Fruit fly (Drosophila melanogaster) whole organism, embryonic: ENCODE measurements around the gene Cnep1r2.

ENCODE experiments used
- Adf1 ChIP-seq: fragments of 200-800 bp; sonication (Bioruptor generic); IDR thresholded peaks from 2 replicates; pipeline ENCODE4 v1.3.6; 2022; ENCODE audit warnings: missing biosample characterization, missing genetic modification characterization
- Bgb ChIP-seq: fragments of 200-800 bp; sonication (Bioruptor generic); IDR thresholded peaks from 2 replicates; pipeline ENCODE4 v1.3.6; 2022; ENCODE audit warnings: missing biosample characterization, missing genetic modification characterization; ENCODE audit not compliant: partially characterized antibody
- CG10462 ChIP-seq: fragments of 200-800 bp; sonication (Bioruptor generic); optimal IDR thresholded peaks from 2 replicates; lab custom pipeline; 2016; ENCODE audit warnings: missing biosample characterization, missing genetic modification characterization
- CG10979 ChIP-seq: fragments of 200-800 bp; sonication (Bioruptor generic); optimal IDR thresholded peaks from 2 replicates; lab custom pipeline; 2018; ENCODE audit warnings: missing biosample characterization, mild to moderate bottlenecking, missing genetic modification characterization, moderate library complexity
- CG11560 ChIP-seq: fragments of 200-800 bp; sonication (Bioruptor generic); IDR thresholded peaks from 3 replicates; pipeline ENCODE4 v1.3.6; 2022; ENCODE audit warnings: missing biosample characterization, missing genetic modification characterization
- CG13894 ChIP-seq: fragments of 200-800 bp; sonication (Bioruptor generic); optimal IDR thresholded peaks from 3 replicates; lab custom pipeline; 2018; ENCODE audit warnings: missing biosample characterization, mild to moderate bottlenecking, missing genetic modification characterization, moderate library complexity
- CG14014 ChIP-seq: fragments of 200-800 bp; sonication (Bioruptor generic); IDR thresholded peaks from 2 replicates; pipeline ENCODE4 v1.3.6; 2022; ENCODE audit warnings: missing biosample characterization, missing genetic modification characterization
- CG15269 ChIP-seq: fragments of 200-800 bp; sonication (Bioruptor generic); optimal IDR thresholded peaks from 2 replicates; lab custom pipeline; 2018; ENCODE audit warnings: missing biosample characterization, mild to moderate bottlenecking, missing genetic modification characterization, moderate library complexity
- CG15514 ChIP-seq: fragments of 200-800 bp; sonication (Bioruptor generic); optimal IDR thresholded peaks from 3 replicates; lab custom pipeline; 2017; ENCODE audit warnings: missing biosample characterization, missing genetic modification characterization, mild to moderate bottlenecking, moderate library complexity, missing genetic modification reagents
- CG17328 ChIP-seq: fragments of 200-800 bp; sonication (Bioruptor generic); IDR thresholded peaks from 2 replicates; pipeline ENCODE4 v1.3.6; 2022; ENCODE audit warnings: missing biosample characterization, missing genetic modification characterization
- CG17568 ChIP-seq: fragments of 200-800 bp; sonication (Bioruptor generic); optimal IDR thresholded peaks from 2 replicates; lab custom pipeline; 2018; ENCODE audit warnings: missing biosample characterization, mild to moderate bottlenecking, missing genetic modification characterization, moderate library complexity
- CG2875 ChIP-seq: fragments of 200-800 bp; sonication (Bioruptor generic); optimal IDR thresholded peaks from 2 replicates; lab custom pipeline; 2017; ENCODE audit warnings: missing biosample characterization, mild to moderate bottlenecking, missing genetic modification characterization, missing genetic modification reagents
- CG31365 ChIP-seq: fragments of 200-800 bp; sonication (Bioruptor generic); optimal IDR thresholded peaks from 2 replicates; lab custom pipeline; 2018; ENCODE audit warnings: missing biosample characterization, mild to moderate bottlenecking, missing genetic modification characterization
- CG3281 ChIP-seq: fragments of 200-800 bp; sonication (Bioruptor generic); optimal IDR thresholded peaks from 3 replicates; lab custom pipeline; 2017; ENCODE audit warnings: missing biosample characterization, mild to moderate bottlenecking, missing genetic modification characterization
- CG4617 ChIP-seq: fragments of 200-800 bp; sonication (Bioruptor generic); optimal IDR thresholded peaks from 3 replicates; lab custom pipeline; 2016; ENCODE audit warnings: missing biosample characterization, missing genetic modification characterization, borderline replicate concordance
- CG4820 ChIP-seq: fragments of 200-800 bp; sonication (Bioruptor generic); optimal IDR thresholded peaks from 3 replicates; lab custom pipeline; 2016; ENCODE audit warnings: missing biosample characterization, missing genetic modification characterization
- CG6813 ChIP-seq: fragments of 200-800 bp; sonication (Bioruptor generic); optimal IDR thresholded peaks from 2 replicates; lab custom pipeline; 2017; ENCODE audit warnings: missing biosample characterization, missing genetic modification characterization, mild to moderate bottlenecking, moderate library complexity, missing genetic modification reagents
- CG8089 ChIP-seq: fragments of 200-800 bp; sonication (Bioruptor generic); optimal IDR thresholded peaks from 3 replicates; lab custom pipeline; 2016; ENCODE audit warnings: missing biosample characterization, missing genetic modification characterization
- CHES-1-like ChIP-seq: fragments of 200-800 bp; sonication (Bioruptor generic); optimal IDR thresholded peaks from 2 replicates; lab custom pipeline; 2016; ENCODE audit warnings: missing biosample characterization, missing genetic modification characterization
- CkIIα-i1 ChIP-seq: fragments of 200-800 bp; sonication (Bioruptor generic); IDR thresholded peaks from 2 replicates; pipeline ENCODE4 v1.3.6; 2022; ENCODE audit warnings: missing biosample characterization, missing genetic modification characterization
- CoRest ChIP-seq: fragments of 200-800 bp; sonication (Bioruptor generic); optimal IDR thresholded peaks from 3 replicates; lab custom pipeline; 2018; ENCODE audit warnings: missing biosample characterization, mild to moderate bottlenecking, missing genetic modification characterization, moderate library complexity
- D ChIP-seq, 2 experiments: fragments of 200-800 bp in 1 of 2; fragments of >200 bp in 1 of 2; sonication (Bioruptor generic) in 1 of 2; optimal IDR thresholded peaks; 2 replicates in 1 of 2; 3 replicates in 1 of 2; lab custom pipeline; 2017; ENCODE audit warnings: mild to moderate bottlenecking in 1 of 2, missing biosample characterization in 1 of 2, missing genetic modification characterization in 1 of 2, missing genetic modification reagents in 1 of 2
- Doc3 ChIP-seq: fragments of 200-800 bp; sonication (Bioruptor generic); IDR thresholded peaks from 3 replicates; pipeline ENCODE4 v1.3.6; 2022; ENCODE audit warnings: missing biosample characterization, missing genetic modification characterization; ENCODE audit not compliant: partially characterized antibody
- HLH54F ChIP-seq: fragments of 200-800 bp; sonication (Bioruptor generic); optimal IDR thresholded peaks from 3 replicates; lab custom pipeline; 2016; ENCODE audit warnings: missing biosample characterization, missing genetic modification characterization
- Lhr ChIP-seq: fragments of 200-800 bp; sonication (Bioruptor generic); optimal IDR thresholded peaks from 3 replicates; lab custom pipeline; 2017; ENCODE audit warnings: mild to moderate bottlenecking, missing biosample characterization, missing genetic modification reagents, missing genetic modification characterization
- MESR4 ChIP-seq: fragments of 200-800 bp; sonication (Bioruptor generic); optimal IDR thresholded peaks from 2 replicates; lab custom pipeline; 2018; ENCODE audit warnings: missing biosample characterization, mild to moderate bottlenecking, missing genetic modification characterization, moderate library complexity
- NC2α ChIP-seq: fragments of 200-800 bp; sonication (Bioruptor generic); optimal IDR thresholded peaks from 2 replicates; lab custom pipeline; 2016; ENCODE audit warnings: missing biosample characterization, missing genetic modification characterization
- Neu2 ChIP-seq: fragments of 200-800 bp; sonication (Bioruptor generic); optimal IDR thresholded peaks from 3 replicates; lab custom pipeline; 2016; ENCODE audit warnings: missing biosample characterization, missing genetic modification characterization, borderline replicate concordance
- Rx ChIP-seq: fragments of 200-800 bp; sonication (Bioruptor generic); IDR thresholded peaks from 2 replicates; pipeline ENCODE4 v1.3.6; 2022; ENCODE audit warnings: missing biosample characterization, missing genetic modification characterization
- Xrp1 ChIP-seq: fragments of 200-800 bp; sonication (Bioruptor generic); IDR thresholded peaks from 2 replicates; pipeline ENCODE4 v1.3.6; 2022; ENCODE audit warnings: missing biosample characterization, missing genetic modification characterization
- al ChIP-seq: fragments of 200-800 bp; sonication (Bioruptor generic); IDR thresholded peaks from 2 replicates; pipeline ENCODE4 v1.3.6; 2022; ENCODE audit warnings: missing biosample characterization, missing genetic modification characterization
- ase ChIP-seq: fragments of 200-800 bp; sonication (Bioruptor generic); IDR thresholded peaks from 3 replicates; pipeline ENCODE4 v1.3.6; 2022; ENCODE audit warnings: missing biosample characterization, missing genetic modification characterization
- cas ChIP-seq: fragments of 200-800 bp; sonication (Bioruptor generic); IDR thresholded peaks from 2 replicates; pipeline ENCODE4 v1.3.6; 2022; ENCODE audit warnings: missing biosample characterization, missing genetic modification characterization
- cato ChIP-seq: fragments of 200-800 bp; sonication (Bioruptor generic); optimal IDR thresholded peaks from 2 replicates; lab custom pipeline; 2016; ENCODE audit warnings: missing biosample characterization, missing genetic modification characterization, borderline replicate concordance
- crp ChIP-seq, 2 experiments: fragments of 200-800 bp; sonication (Bioruptor generic); optimal IDR thresholded peaks; 2 replicates in 1 of 2; 3 replicates in 1 of 2; lab custom pipeline; 2017; ENCODE audit warnings: missing biosample characterization in 2 of 2, missing genetic modification characterization in 2 of 2, mild to moderate bottlenecking in 1 of 2, moderate library complexity in 1 of 2
- dimm ChIP-seq: fragments of 200-800 bp; sonication (Bioruptor generic); IDR thresholded peaks from 2 replicates; pipeline ENCODE4 v1.3.6; 2022; ENCODE audit warnings: missing biosample characterization, missing genetic modification characterization
- dpn ChIP-seq, 2 experiments: fragments of 200-800 bp; sonication (Bioruptor generic); optimal IDR thresholded peaks; 3 replicates each; lab custom pipeline; 2016; ENCODE audit warnings: missing biosample characterization in 2 of 2, missing genetic modification characterization in 2 of 2
- en ChIP-seq: fragments of 200-800 bp; sonication (Bioruptor generic); optimal IDR thresholded peaks from 2 replicates; lab custom pipeline; 2016; ENCODE audit warnings: missing biosample characterization, missing genetic modification characterization
- hth ChIP-seq: fragments of >200 bp; optimal IDR thresholded peaks from 2 replicates; lab custom pipeline; 2017; ENCODE audit warnings: inconsistent platforms
- kah ChIP-seq: fragments of 200-800 bp; sonication (Bioruptor generic); optimal IDR thresholded peaks from 2 replicates; lab custom pipeline; 2018; ENCODE audit warnings: missing biosample characterization, mild to moderate bottlenecking, missing genetic modification characterization
- ro ChIP-seq: fragments of 200-800 bp; sonication (Bioruptor generic); IDR thresholded peaks from 2 replicates; pipeline ENCODE4 v1.3.6; 2022; ENCODE audit warnings: missing biosample characterization, missing genetic modification characterization
- sc ChIP-seq, 3 experiments: fragments of >200 bp in 2 of 3; fragments of 200-800 bp in 1 of 3; sonication (Bioruptor generic) in 1 of 3; optimal IDR thresholded peaks; 2 replicates in 2 of 3; 3 replicates in 1 of 3; lab custom pipeline; 2017; ENCODE audit warnings: mild to moderate bottlenecking in 1 of 3, missing biosample characterization in 1 of 3, missing genetic modification characterization in 1 of 3, missing genetic modification reagents in 1 of 3
- sima ChIP-seq: fragments of 200-800 bp; sonication (Bioruptor generic); optimal IDR thresholded peaks from 2 replicates; lab custom pipeline; 2016; ENCODE audit warnings: missing biosample characterization, missing genetic modification characterization
- slbo ChIP-seq: fragments of 200-800 bp; sonication (Bioruptor generic); IDR thresholded peaks from 2 replicates; pipeline ENCODE4 v1.3.6; 2022; ENCODE audit warnings: missing biosample characterization, missing genetic modification characterization
- sob ChIP-seq: fragments of 200-800 bp; sonication (Bioruptor generic); IDR thresholded peaks from 2 replicates; pipeline ENCODE4 v1.3.6; 2022; ENCODE audit warnings: missing biosample characterization, missing genetic modification characterization
- stc ChIP-seq: fragments of 200-800 bp; sonication (Bioruptor generic); IDR thresholded peaks from 2 replicates; pipeline ENCODE4 v1.3.6; 2022; ENCODE audit warnings: missing biosample characterization, missing genetic modification characterization
- sug ChIP-seq: fragments of 200-800 bp; optimal IDR thresholded peaks from 2 replicates; lab custom pipeline; 2019; ENCODE audit warnings: missing biosample characterization, mild to moderate bottlenecking, missing genetic modification characterization, moderate library complexity
- tna ChIP-seq: fragments of 200-800 bp; sonication (Bioruptor generic); IDR thresholded peaks from 2 replicates; pipeline ENCODE4 v1.3.6; 2022; ENCODE audit warnings: missing biosample characterization, missing genetic modification characterization; ENCODE audit not compliant: partially characterized antibody

Gene Cnep1r2

dm6 chr3L:10656451-10657198, 18.7 kb downstream of the Cnep1r2 start (continued):
- TF ChIP-seq CG2875 (peak; percentile 82), CG15269 (tag; lab: Kevin White, UChicago) (peak; percentile 68), sc (optimal IDR thresholded peaks at IDR 0.05; lab: Kevin White, UChicago) (no peak), sc (GFP tag; optimal IDR thresholded peaks at IDR 0.05; lab: Kevin White, UChicago) (peak; percentile 62), tna (no peak), HLH54F (GFP tag; lab: Kevin White, UChicago) (peak; percentile 2), hth (lab: Kevin White, UChicago) (no peak), CG31365 (tag; lab: Kevin White, UChicago) (peak; percentile 72), crp (GFP tag; optimal IDR thresholded peaks at IDR 0.05; lab: Kevin White, UChicago) (peak in 1 of 2 experiments; percentile 12), al (GFP tag; lab: Robert Waterston, UW) (no peak), Xrp1 (peak; percentile 70), CG13894 (tag; lab: Kevin White, UChicago) (no peak), en (GFP tag; lab: Kevin White, UChicago) (peak; percentile 19), Rx (GFP tag; lab: Robert Waterston, UW) (no peak), CG11560 (tag; lab: Robert Waterston, UW) (no peak), stc (GFP tag; lab: Robert Waterston, UW) (peak; percentile 51; the same call in 1 of the 2 replicates), dimm (GFP tag; lab: Robert Waterston, UW) (no peak), CkIIα-i1 (GFP tag; lab: Robert Waterston, UW) (no peak), Doc3 (no peak), ase (GFP tag; lab: Robert Waterston, UW) (no peak), D (optimal IDR thresholded peaks at IDR 0.05; lab: Kevin White, UChicago) (no peak), D (GFP tag; optimal IDR thresholded peaks at IDR 0.05; lab: Kevin White, UChicago) (peak; percentile 15), CG15514 (GFP tag; lab: Kevin White, UChicago) (peak; percentile 61), sima (GFP tag; lab: Kevin White, UChicago) (peak; percentile 19), Adf1 (no peak), CG8089 (GFP tag; lab: Kevin White, UChicago) (peak; percentile 72), CG3281 (peak; percentile 69), CoRest (tag; lab: Kevin White, UChicago) (peak; percentile 63), dpn (GFP tag; optimal IDR thresholded peaks at IDR 0.05; lab: Kevin White, UChicago) (peak; percentile 32 to 62), CG17328 (no peak), sug (tag; lab: Kevin White, UChicago) (peak; percentile 36), CG10462 (GFP tag; lab: Kevin White, UChicago) (peak; percentile 24), MESR4 (GFP tag; lab: Kevin White, UChicago) (no peak), CG6813 (GFP tag; lab: Kevin White, UChicago) (peak; percentile 77), Bgb (no peak), cato (GFP tag; lab: Kevin White, UChicago) (peak; percentile 52), CG4617 (GFP tag; lab: Kevin White, UChicago) (peak; percentile 21), cas (GFP tag; lab: Robert Waterston, UW) (no peak), CG10979 (tag; lab: Kevin White, UChicago) (peak; percentile 5), ro (no peak), CG14014 (GFP tag; lab: Robert Waterston, UW) (peak; percentile 78; the same call in 1 of the 2 replicates), kah (GFP tag; lab: Kevin White, UChicago) (peak; percentile 4), CG4820 (peak; percentile 10), CG17568 (GFP tag; lab: Kevin White, UChicago) (peak; percentile 88), slbo (GFP tag; lab: Robert Waterston, UW) (peak; percentile 29; the same call in 1 of the 2 replicates), Neu2 (GFP tag; lab: Kevin White, UChicago) (no peak), CHES-1-like (GFP tag; lab: Kevin White, UChicago) (peak; percentile 49), sob (GFP tag; lab: Robert Waterston, UW) (peak; percentile 75; the same call in 1 of the 2 replicates), NC2α (GFP tag; lab: Kevin White, UChicago) (peak; percentile 63), Lhr (GFP tag; lab: Kevin White, UChicago) (peak; percentile 36)
